Worm (Caenorhabditis elegans) whole organism, young adult: ENCODE data around the gene C36C9.4.
"Not testable (repeated sequence)": the region's sequence is repeated elsewhere in the genome, so short reads cannot be mapped to it uniquely, and the experiment has no call there.

Source experiments
- B0336.3 ChIP-seq: fragments of 200-800 bp; sonication (Bioruptor generic); IDR thresholded peaks from 2 replicates; pipeline ENCODE4 v1.3.6; 2022; ENCODE audit warnings: missing genetic modification characterization, missing compliant biosample characterization
- F10E7.11 ChIP-seq: sonication (generic microtip); optimal IDR thresholded peaks from 2 replicates; lab custom pipeline; 2017; ENCODE audit warnings: mild to moderate bottlenecking, missing genetic modification characterization, moderate library complexity, missing compliant biosample characterization
- F49E8.2 ChIP-seq: sonication (generic microtip); optimal IDR thresholded peaks from 3 replicates; lab custom pipeline; 2017; ENCODE audit warnings: missing genetic modification characterization, mild to moderate bottlenecking, missing compliant biosample characterization, antibody characterized with exemption, moderate library complexity; ENCODE audit not compliant: insufficient read depth
- F55B11.4 ChIP-seq: sonication (generic microtip); optimal IDR thresholded peaks from 2 replicates; lab custom pipeline; 2016; ENCODE audit warnings: missing compliant biosample characterization, missing genetic modification characterization, borderline replicate concordance; ENCODE audit not compliant: insufficient read depth
- T26A5.8 ChIP-seq: sonication (generic microtip); optimal IDR thresholded peaks from 2 replicates; lab custom pipeline; 2016; ENCODE audit warnings: missing genetic modification characterization, missing compliant biosample characterization
- Y53G8AR.9 ChIP-seq: fragments of 200-800 bp; sonication (Bioruptor generic); conservative IDR thresholded peaks from 2 replicates; pipeline ENCODE4 v1.3.6; 2022; ENCODE audit warnings: missing genetic modification reagents, missing genetic modification characterization, missing compliant biosample characterization
- Y56A3A.18 ChIP-seq: fragments of 200-800 bp; sonication (Bioruptor generic); IDR thresholded peaks from 2 replicates; pipeline ENCODE4 v1.3.6; 2022; ENCODE audit warnings: missing genetic modification reagents, missing genetic modification characterization, missing compliant biosample characterization
- athp-1 ChIP-seq: sonication (generic microtip); optimal IDR thresholded peaks from 2 replicates; lab custom pipeline; 2017; ENCODE audit warnings: mild to moderate bottlenecking, missing genetic modification characterization, missing compliant biosample characterization
- attf-5 ChIP-seq: fragments of 200-800 bp; sonication (Bioruptor generic); optimal IDR thresholded peaks from 2 replicates; lab custom pipeline; 2018; ENCODE audit warnings: mild to moderate bottlenecking, missing genetic modification characterization, missing compliant biosample characterization
- attf-6 ChIP-seq: fragments of 200-800 bp; sonication (Bioruptor generic); IDR thresholded peaks from 2 replicates; pipeline ENCODE4 v1.3.6; 2022; ENCODE audit warnings: missing genetic modification reagents, missing genetic modification characterization, missing compliant biosample characterization
- ccch-3 ChIP-seq: fragments of 200-800 bp; sonication (Bioruptor generic); optimal IDR thresholded peaks from 2 replicates; lab custom pipeline; 2018; ENCODE audit warnings: mild to moderate bottlenecking, missing genetic modification characterization, missing compliant biosample characterization
- cebp-1 ChIP-seq, 2 experiments: fragments of 200-800 bp in 1 of 2; sonication (Bioruptor generic) in 1 of 2; sonication (generic microtip) in 1 of 2; IDR thresholded peaks in 1 of 2; optimal IDR thresholded peaks in 1 of 2; 2 replicates each; pipeline versions ENCODE4 v1.3.6 to Lab custom; 2017 to 2022; ENCODE audit warnings: missing compliant biosample characterization in 2 of 2, missing genetic modification characterization in 2 of 2, mild to moderate bottlenecking in 1 of 2, missing genetic modification reagents in 1 of 2, moderate library complexity in 1 of 2
- dox-1 ChIP-seq: fragments of 200-800 bp; sonication (Bioruptor generic); IDR thresholded peaks from 2 replicates; pipeline ENCODE4 v1.3.6; 2022; ENCODE audit warnings: missing genetic modification reagents, missing genetic modification characterization, missing compliant biosample characterization
- ets-4 ChIP-seq: fragments of 200-800 bp; sonication (Bioruptor generic); optimal IDR thresholded peaks from 2 replicates; lab custom pipeline; 2018; ENCODE audit warnings: mild to moderate bottlenecking, missing genetic modification characterization, missing compliant biosample characterization
- him-1 ChIP-seq: sonication (generic microtip); optimal IDR thresholded peaks from 2 replicates; lab custom pipeline; 2016; ENCODE audit warnings: missing genotype, missing genetic modification reagents, missing genetic modification characterization, missing compliant biosample characterization
- lag-1 ChIP-seq: fragments of 200-800 bp; sonication (Bioruptor generic); IDR thresholded peaks from 2 replicates; pipeline ENCODE4 v1.3.6; 2022; ENCODE audit warnings: missing genetic modification reagents, missing genetic modification characterization, missing compliant biosample characterization
- lin-54 ChIP-seq: fragments of 200-800 bp; sonication (Bioruptor generic); optimal IDR thresholded peaks from 2 replicates; lab custom pipeline; 2018; ENCODE audit warnings: mild to moderate bottlenecking, missing genetic modification characterization, missing compliant biosample characterization
- madf-3 ChIP-seq: fragments of 200-800 bp; sonication (Bioruptor generic); IDR thresholded peaks from 2 replicates; pipeline ENCODE4 v1.3.6; 2022; ENCODE audit warnings: missing genetic modification reagents, missing genetic modification characterization, missing compliant biosample characterization
- mcd-1 ChIP-seq: fragments of 200-800 bp; sonication (Bioruptor generic); IDR thresholded peaks from 2 replicates; pipeline ENCODE4 v1.3.6; 2022; ENCODE audit warnings: missing genetic modification reagents, missing genetic modification characterization, missing compliant biosample characterization
- mxl-1 ChIP-seq: sonication (generic microtip); optimal IDR thresholded peaks from 2 replicates; lab custom pipeline; 2016; ENCODE audit warnings: missing genetic modification characterization, missing compliant biosample characterization
- nfya-1 ChIP-seq: sonication (generic microtip); optimal IDR thresholded peaks from 2 replicates; lab custom pipeline; 2017; ENCODE audit warnings: antibody characterized with exemption, missing compliant biosample characterization, missing genetic modification characterization, borderline replicate concordance; ENCODE audit not compliant: insufficient read depth
- nhr-179 ChIP-seq: sonication (generic microtip); optimal IDR thresholded peaks from 2 replicates; lab custom pipeline; 2016; ENCODE audit warnings: mild to moderate bottlenecking, missing genetic modification characterization, missing compliant biosample characterization
- nhr-90 ChIP-seq: sonication (generic microtip); optimal IDR thresholded peaks from 2 replicates; lab custom pipeline; 2016; ENCODE audit warnings: missing genotype, mild to moderate bottlenecking, missing genetic modification characterization, missing compliant biosample characterization
- pbrm-1 ChIP-seq: fragments of 200-800 bp; sonication (Bioruptor generic); IDR thresholded peaks from 2 replicates; pipeline ENCODE4 v1.3.6; 2022; ENCODE audit warnings: missing genetic modification reagents, missing genetic modification characterization, missing compliant biosample characterization
- sea-2 ChIP-seq: fragments of 200-800 bp; sonication (Bioruptor generic); IDR thresholded peaks from 2 replicates; pipeline ENCODE4 v1.3.6; 2022; ENCODE audit warnings: missing genetic modification characterization, missing compliant biosample characterization
- snpc-1.3 ChIP-seq: sonication (generic microtip); optimal IDR thresholded peaks from 2 replicates; lab custom pipeline; 2017; ENCODE audit warnings: missing genetic modification characterization, mild to moderate bottlenecking, missing compliant biosample characterization, antibody characterized with exemption, moderate library complexity, missing genotype, missing genetic modification reagents; ENCODE audit not compliant: insufficient read depth
- snpc-4 ChIP-seq, 5 experiments: fragments of 150-350 bp in 1 of 5; sonication (generic microtip) in 4 of 5; optimal IDR thresholded peaks; 2 replicates each; lab custom pipeline; 2014 to 2018; ENCODE audit warnings: missing genetic modification characterization in 5 of 5, missing biosample characterization in 3 of 5, antibody characterized with exemption in 2 of 5, mild to moderate bottlenecking in 2 of 5, missing compliant biosample characterization in 2 of 5, missing genotype in 2 of 5, moderate library complexity in 2 of 5, missing genetic modification reagents in 1 of 5
- tbx-9 ChIP-seq: sonication (generic microtip); optimal IDR thresholded peaks from 2 replicates; lab custom pipeline; 2016; ENCODE audit warnings: borderline replicate concordance, missing genetic modification characterization, inconsistent platforms, missing compliant biosample characterization
- zfh-2 ChIP-seq: fragments of 200-800 bp; sonication (Bioruptor generic); conservative IDR thresholded peaks from 2 replicates; pipeline ENCODE4 v1.3.6; 2022; ENCODE audit warnings: missing genetic modification reagents, missing genetic modification characterization, missing compliant biosample characterization
- ztf-26 ChIP-seq: sonication (generic microtip); optimal IDR thresholded peaks from 2 replicates; lab custom pipeline; 2017; ENCODE audit warnings: missing genetic modification characterization, missing compliant biosample characterization
- ztf-3 ChIP-seq: fragments of 200-800 bp; sonication (Bioruptor generic); optimal IDR thresholded peaks from 2 replicates; lab custom pipeline; 2018; ENCODE audit warnings: mild to moderate bottlenecking, missing genetic modification characterization, missing compliant biosample characterization

Gene C36C9.4

DNA sequence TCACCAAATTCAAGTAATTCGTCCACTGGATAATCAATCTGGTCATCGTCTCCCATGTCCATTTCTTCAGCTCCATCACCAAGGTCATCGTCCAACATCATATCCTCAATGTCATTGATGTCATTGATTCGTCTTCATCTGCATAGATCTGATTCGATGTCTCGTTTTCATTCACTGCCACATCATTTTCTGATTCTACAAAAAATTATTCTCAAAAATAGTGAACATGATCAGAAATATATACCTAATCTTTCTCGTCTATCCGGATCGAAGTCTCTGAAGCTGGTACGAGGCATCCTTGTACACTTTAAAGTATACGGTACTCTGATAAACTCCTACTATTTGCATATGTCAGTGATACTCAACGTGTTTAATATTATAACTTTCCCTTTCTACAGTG is at the start of gene C36C9.4:
Gene C36C9.4 (minus strand): TSS at position 101 of the 400 bp plus-strand sequence.
- TF ChIP-seq ztf-26, T26A5.8, nfya-1 (tag; lab: Kevin White, UChicago): not testable (repeated sequence)

DNA sequence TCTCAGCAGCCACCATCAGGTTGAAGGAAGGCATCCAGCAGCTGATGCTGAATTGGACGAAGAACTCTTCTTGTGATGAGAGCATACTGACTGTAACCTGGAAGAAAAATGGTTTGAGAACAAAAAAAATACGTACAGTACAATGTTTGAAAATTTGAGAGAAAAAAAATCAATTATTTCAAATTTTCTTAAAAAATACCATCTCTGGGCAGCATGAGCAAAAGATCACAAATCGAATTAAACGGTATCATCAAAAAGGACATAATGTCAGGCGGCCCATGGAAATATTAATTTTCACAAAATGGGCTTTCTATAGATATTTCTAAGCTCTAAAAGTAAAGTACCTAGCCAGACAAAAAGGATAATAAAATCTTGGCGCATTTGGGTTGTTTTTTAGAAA is 49.3 kb upstream of the C36C9.4 start, which contains the start of gene Y75D11A.3:
Gene Y75D11A.3 (minus strand): TSS at position 101 of the 400 bp plus-strand sequence.
- TF ChIP-seq attf-6, lag-1, pbrm-1 (GFP tag; lab: Robert Waterston, UW): not testable (repeated sequence)

DNA sequence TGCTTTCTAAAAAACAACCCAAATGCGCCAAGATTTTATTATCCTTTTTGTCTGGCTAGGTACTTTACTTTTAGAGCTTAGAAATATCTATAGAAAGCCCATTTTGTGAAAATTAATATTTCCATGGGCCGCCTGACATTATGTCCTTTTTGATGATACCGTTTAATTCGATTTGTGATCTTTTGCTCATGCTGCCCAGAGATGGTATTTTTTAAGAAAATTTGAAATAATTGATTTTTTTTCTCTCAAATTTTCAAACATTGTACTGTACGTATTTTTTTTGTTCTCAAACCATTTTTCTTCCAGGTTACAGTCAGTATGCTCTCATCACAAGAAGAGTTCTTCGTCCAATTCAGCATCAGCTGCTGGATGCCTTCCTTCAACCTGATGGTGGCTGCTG is 45.8 kb upstream of the C36C9.4 start, which contains the start of gene Y75D11A.2:
Gene Y75D11A.2 (plus strand): TSS at position 301 of the 400 bp plus-strand sequence.
- TF ChIP-seq madf-3 (GFP tag; lab: Robert Waterston, UW); lin-54 (GFP tag; lab: Kevin White, UChicago); him-1 (tag; lab: Kevin White, UChicago): not testable (repeated sequence)

DNA sequence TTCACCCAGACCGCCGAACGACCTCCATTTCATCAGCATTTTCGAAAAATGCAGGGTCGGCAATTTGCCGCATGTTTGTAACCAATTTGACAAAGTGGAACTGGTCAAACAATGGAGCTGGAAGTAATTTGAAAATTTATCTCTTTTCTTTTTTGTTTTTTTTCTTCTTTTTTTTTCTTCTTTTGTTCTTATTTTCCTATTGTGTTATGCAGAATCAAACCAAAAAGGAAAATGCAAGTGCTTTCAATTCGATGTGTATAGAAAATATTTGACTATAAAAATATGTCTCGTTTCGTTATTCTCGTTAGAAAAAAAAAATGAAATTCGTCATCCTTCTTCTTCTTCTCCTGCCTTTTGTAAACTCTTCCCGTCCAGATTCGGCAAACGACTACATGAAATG is 40.8 kb upstream of the C36C9.4 start, which contains the start of gene F07G6.10:
Gene F07G6.10 (plus strand): TSS at position 301 of the 400 bp plus-strand sequence.
- TF ChIP-seq Y53G8AR.9 (GFP tag; lab: Robert Waterston, UW), result no peak
- no peak for TF ChIP-seq mxl-1 (tag; lab: Kevin White, UChicago)
- TF ChIP-seq nhr-90 (tag; lab: Kevin White, UChicago), result no peak
- no peak for TF ChIP-seq mcd-1 (GFP tag; lab: Robert Waterston, UW)
- TF ChIP-seq B0336.3 (GFP tag; lab: Robert Waterston, UW), result no peak
- TF ChIP-seq ccch-3 (GFP tag; lab: Kevin White, UChicago), result no peak
- TF ChIP-seq Y56A3A.18 (GFP tag; lab: Robert Waterston, UW), result no peak
- no peak for TF ChIP-seq athp-1
- TF ChIP-seq nhr-179 (tag; lab: Kevin White, UChicago), result no peak
- TF ChIP-seq, all 124 proteins: peak for 0

DNA sequence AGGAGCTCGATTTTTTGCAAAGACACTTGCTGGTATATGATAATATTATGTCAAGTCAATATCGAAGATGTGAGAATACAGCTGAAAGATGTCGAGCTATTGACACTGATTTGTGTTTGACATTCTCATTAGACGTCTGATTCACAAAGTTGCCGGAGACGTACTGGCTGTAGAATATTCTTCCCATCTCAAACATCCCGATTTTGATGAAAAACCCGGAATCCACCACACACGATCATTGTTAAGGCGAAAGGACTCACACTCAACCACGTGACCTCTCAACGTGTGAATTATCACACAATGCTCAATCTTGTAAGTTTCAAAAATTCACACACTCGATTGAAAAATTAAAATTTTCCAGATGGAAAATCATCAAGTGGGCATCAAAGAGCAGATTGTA is 39.2 kb upstream of the C36C9.4 start, which contains the start of gene F07G6.12:
Gene F07G6.12 (plus strand): TSS at position 301 of the 400 bp plus-strand sequence.
- TF ChIP-seq dox-1, result no peak
- TF ChIP-seq snpc-1.3 (tag; lab: Kevin White, UChicago), result no peak
- no peak for TF ChIP-seq ztf-3
- TF ChIP-seq Y56A3A.18 (GFP tag; lab: Robert Waterston, UW), result no peak
- TF ChIP-seq, all 124 proteins: peak for 0

DNA sequence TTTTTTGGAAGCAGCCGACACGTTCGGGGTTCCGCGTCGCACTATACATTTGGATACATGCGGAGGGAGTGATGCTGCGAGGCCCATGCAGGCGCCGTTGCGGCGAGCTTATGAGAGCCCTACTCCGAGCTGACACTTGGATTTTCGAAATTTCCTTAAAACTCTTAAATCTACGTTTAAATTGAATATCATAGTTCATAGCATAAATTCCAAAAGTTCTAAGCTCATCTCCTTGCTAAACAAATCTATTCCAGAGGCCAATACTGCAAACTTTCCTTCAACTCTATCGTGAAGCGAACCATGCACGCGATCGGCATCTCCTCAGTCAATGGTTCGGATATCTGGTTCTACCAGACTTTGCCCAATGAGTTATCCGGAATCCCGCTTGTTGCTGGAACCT is 32.8 kb upstream of the C36C9.4 start, which contains the start of gene dgn-3:
Gene dgn-3 (plus strand): TSS at position 301 of the 400 bp plus-strand sequence.
- TF ChIP-seq zfh-2, result peak; percentile 50; the same call in 1 of the 2 replicates
- no peak for TF ChIP-seq cebp-1 (GFP tag; IDR thresholded peaks at IDR 0.05; lab: Robert Waterston, UW)
- TF ChIP-seq cebp-1 (tag; optimal IDR thresholded peaks at IDR 0.05; lab: Kevin White, UChicago), result no peak
- no peak for TF ChIP-seq snpc-4 (GFP tag; optimal IDR thresholded peaks at IDR 0.05; lab: Kevin White, UChicago)
- peak in 1 of 4 experiments; percentile 54 for TF ChIP-seq snpc-4 (tag; optimal IDR thresholded peaks at IDR 0.05; lab: Kevin White, UChicago)
- TF ChIP-seq, all 124 proteins: peak for 2

DNA sequence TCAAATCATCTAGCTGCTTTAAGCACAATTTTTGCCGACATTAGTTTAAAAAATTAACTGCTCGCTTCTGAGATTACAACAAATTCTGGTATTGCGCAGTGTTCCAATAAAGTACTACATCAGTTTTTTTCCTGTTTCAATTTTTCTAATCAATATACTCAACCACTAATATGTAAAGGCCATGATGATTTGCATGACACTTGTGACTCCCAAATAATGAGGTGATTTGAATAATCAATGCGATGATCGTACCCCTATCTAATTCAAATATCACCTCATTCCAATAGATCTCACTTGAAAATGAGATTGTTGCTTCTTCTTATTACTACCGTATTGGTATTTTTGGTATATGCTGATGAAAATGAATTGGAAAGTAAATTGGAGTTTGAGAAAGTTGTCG is 30.3 kb upstream of the C36C9.4 start, which contains the start of gene F07G6.2:
Gene F07G6.2 (plus strand): TSS at position 301 of the 400 bp plus-strand sequence.
- TF ChIP-seq ets-4 (GFP tag; lab: Kevin White, UChicago), result no peak
- no peak for TF ChIP-seq snpc-4 (GFP tag; optimal IDR thresholded peaks at IDR 0.05; lab: Kevin White, UChicago)
- no peak for TF ChIP-seq snpc-4 (tag; optimal IDR thresholded peaks at IDR 0.05; lab: Kevin White, UChicago)
- no peak for TF ChIP-seq attf-5 (GFP tag; lab: Kevin White, UChicago)
- no peak for TF ChIP-seq madf-3 (GFP tag; lab: Robert Waterston, UW)
- TF ChIP-seq dox-1, result no peak
- no peak for TF ChIP-seq tbx-9 (tag; lab: Kevin White, UChicago)
- TF ChIP-seq F55B11.4, result no peak
- TF ChIP-seq F10E7.11 (tag; lab: Kevin White, UChicago), result no peak
- no peak for TF ChIP-seq F49E8.2 (tag; lab: Kevin White, UChicago)
- TF ChIP-seq sea-2, result no peak
